Fruit fly (Drosophila melanogaster) whole organism, embryonic: ENCODE results near the gene Usp1.

ENCODE experiments used
- Bdp1 ChIP-seq: fragments of 200-800 bp; sonication (Bioruptor generic); optimal IDR thresholded peaks from 3 replicates; lab custom pipeline; 2016; ENCODE audit warnings: missing biosample characterization, missing genetic modification characterization
- CG10147 ChIP-seq: fragments of 200-800 bp; sonication (Bioruptor generic); optimal IDR thresholded peaks from 2 replicates; lab custom pipeline; 2019; ENCODE audit warnings: missing biosample characterization, mild to moderate bottlenecking, missing genetic modification characterization, moderate library complexity
- CG1024 ChIP-seq: fragments of 200-800 bp; sonication (Bioruptor generic); IDR thresholded peaks from 2 replicates; pipeline ENCODE4 v1.3.6; 2022; ENCODE audit warnings: missing biosample characterization, missing genetic modification characterization
- CG10267 ChIP-seq: fragments of 200-800 bp; sonication (Bioruptor generic); optimal IDR thresholded peaks from 2 replicates; lab custom pipeline; 2018; ENCODE audit warnings: missing biosample characterization, mild to moderate bottlenecking, missing genetic modification characterization, moderate library complexity
- CG10654 ChIP-seq: fragments of 200-800 bp; sonication (Bioruptor generic); optimal IDR thresholded peaks from 2 replicates; lab custom pipeline; 2016; ENCODE audit warnings: missing biosample characterization, missing genetic modification characterization
- CG14710 ChIP-seq: fragments of 200-800 bp; sonication (Bioruptor generic); optimal IDR thresholded peaks from 3 replicates; lab custom pipeline; 2019; ENCODE audit warnings: missing biosample characterization, mild to moderate bottlenecking, missing genetic modification characterization, moderate library complexity
- CG1603 ChIP-seq: fragments of 200-800 bp; sonication (Bioruptor generic); optimal IDR thresholded peaks from 2 replicates; lab custom pipeline; 2019; ENCODE audit warnings: missing biosample characterization, mild to moderate bottlenecking, missing genetic modification characterization, moderate library complexity
- CG17829 ChIP-seq: fragments of 200-800 bp; optimal IDR thresholded peaks from 2 replicates; lab custom pipeline; 2019; ENCODE audit warnings: missing biosample characterization, mild to moderate bottlenecking, missing genetic modification characterization, moderate library complexity
- CG2199 ChIP-seq: fragments of 200-800 bp; sonication (Bioruptor generic); IDR thresholded peaks from 3 replicates; pipeline ENCODE4 v1.3.6; 2022; ENCODE audit warnings: missing biosample characterization, missing genetic modification characterization
- CG34422 ChIP-seq: fragments of 200-800 bp; sonication (Bioruptor generic); IDR thresholded peaks from 3 replicates; pipeline ENCODE4 v1.3.6; 2022; ENCODE audit warnings: missing biosample characterization, missing genetic modification characterization
- CG6272 ChIP-seq: fragments of 200-800 bp; sonication (Bioruptor generic); IDR thresholded peaks from 2 replicates; pipeline ENCODE4 v1.3.6; 2022; ENCODE audit warnings: missing biosample characterization, missing genetic modification characterization
- CG8944 ChIP-seq: fragments of 200-800 bp; sonication (Bioruptor generic); optimal IDR thresholded peaks from 3 replicates; lab custom pipeline; 2016; ENCODE audit warnings: missing biosample characterization, missing genetic modification characterization
- CG9437 ChIP-seq: fragments of 200-800 bp; sonication (Bioruptor generic); optimal IDR thresholded peaks from 2 replicates; lab custom pipeline; 2018; ENCODE audit warnings: missing biosample characterization, mild to moderate bottlenecking, missing genetic modification characterization
- CG9609 ChIP-seq: fragments of 200-800 bp; sonication (Bioruptor generic); optimal IDR thresholded peaks from 3 replicates; lab custom pipeline; 2016; ENCODE audit warnings: missing biosample characterization, missing genetic modification characterization
- CG9932 ChIP-seq: fragments of 200-800 bp; sonication (Bioruptor generic); IDR thresholded peaks from 2 replicates; pipeline ENCODE4 v1.3.6; 2022; ENCODE audit warnings: missing biosample characterization, missing genetic modification characterization
- CrebB ChIP-seq: fragments of 200-800 bp; sonication (Bioruptor generic); optimal IDR thresholded peaks from 3 replicates; lab custom pipeline; 2018; ENCODE audit warnings: missing biosample characterization, mild to moderate bottlenecking, missing genetic modification characterization
- Dll ChIP-seq: fragments of 200-800 bp; sonication (Bioruptor generic); IDR thresholded peaks from 4 replicates; pipeline ENCODE4 v1.3.6; 2022; ENCODE audit warnings: missing biosample characterization, missing genetic modification characterization; ENCODE audit not compliant: partially characterized antibody
- Doc3 ChIP-seq: fragments of 200-800 bp; sonication (Bioruptor generic); IDR thresholded peaks from 3 replicates; pipeline ENCODE4 v1.3.6; 2022; ENCODE audit warnings: missing biosample characterization, missing genetic modification characterization; ENCODE audit not compliant: partially characterized antibody
- HLH54F ChIP-seq: fragments of 200-800 bp; sonication (Bioruptor generic); optimal IDR thresholded peaks from 3 replicates; lab custom pipeline; 2016; ENCODE audit warnings: missing biosample characterization, missing genetic modification characterization
- MESR4 ChIP-seq: fragments of 200-800 bp; sonication (Bioruptor generic); optimal IDR thresholded peaks from 2 replicates; lab custom pipeline; 2018; ENCODE audit warnings: missing biosample characterization, mild to moderate bottlenecking, missing genetic modification characterization, moderate library complexity
- Oli ChIP-seq: fragments of 200-800 bp; sonication (Bioruptor generic); optimal IDR thresholded peaks from 2 replicates; lab custom pipeline; 2018; ENCODE audit warnings: missing biosample characterization, mild to moderate bottlenecking, missing genetic modification characterization, moderate library complexity
- Pdp1 ChIP-seq, 2 experiments: fragments of 200-800 bp; sonication (Bioruptor generic); optimal IDR thresholded peaks; 3 replicates each; lab custom pipeline; 2016; ENCODE audit warnings: missing biosample characterization in 2 of 2, missing genetic modification characterization in 2 of 2, mild to moderate bottlenecking in 1 of 2, moderate library complexity in 1 of 2
- Rfx ChIP-seq: fragments of 200-800 bp; sonication (Bioruptor generic); IDR thresholded peaks from 2 replicates; pipeline ENCODE4 v1.3.6; 2022; ENCODE audit warnings: missing biosample characterization, missing genetic modification characterization
- Sin3A ChIP-seq: fragments of >200 bp; optimal IDR thresholded peaks from 2 replicates; lab custom pipeline; 2018
- corto ChIP-seq: fragments of 200-800 bp; sonication (Bioruptor generic); optimal IDR thresholded peaks from 2 replicates; lab custom pipeline; 2016; ENCODE audit warnings: missing biosample characterization, mild to moderate bottlenecking, missing genetic modification characterization, moderate library complexity
- crp ChIP-seq, 2 experiments: fragments of 200-800 bp; sonication (Bioruptor generic); optimal IDR thresholded peaks; 2 replicates in 1 of 2; 3 replicates in 1 of 2; lab custom pipeline; 2017; ENCODE audit warnings: missing biosample characterization in 2 of 2, missing genetic modification characterization in 2 of 2, mild to moderate bottlenecking in 1 of 2, moderate library complexity in 1 of 2
- dm ChIP-seq: fragments of 200-800 bp; sonication (Bioruptor generic); optimal IDR thresholded peaks from 3 replicates; lab custom pipeline; 2016; ENCODE audit warnings: missing biosample characterization, missing genetic modification characterization
- dmrt99B ChIP-seq: fragments of 200-800 bp; sonication (Bioruptor generic); optimal IDR thresholded peaks from 2 replicates; lab custom pipeline; 2018; ENCODE audit warnings: missing biosample characterization, mild to moderate bottlenecking, missing genetic modification characterization, moderate library complexity
- exex ChIP-seq: fragments of 200-800 bp; sonication (Bioruptor generic); optimal IDR thresholded peaks from 4 replicates; lab custom pipeline; 2018; ENCODE audit warnings: missing biosample characterization, mild to moderate bottlenecking, missing genetic modification characterization, moderate library complexity
- fd102C ChIP-seq: fragments of 200-800 bp; sonication (Bioruptor generic); optimal IDR thresholded peaks from 2 replicates; lab custom pipeline; 2018; ENCODE audit warnings: missing biosample characterization, mild to moderate bottlenecking, missing genetic modification characterization, moderate library complexity
- fd64A ChIP-seq: fragments of 200-800 bp; sonication (Bioruptor generic); optimal IDR thresholded peaks from 3 replicates; lab custom pipeline; 2018; ENCODE audit warnings: missing biosample characterization, mild to moderate bottlenecking, missing genetic modification characterization
- fd96Cb ChIP-seq: fragments of 200-800 bp; sonication (Bioruptor generic); optimal IDR thresholded peaks from 2 replicates; lab custom pipeline; 2018; ENCODE audit warnings: missing biosample characterization, mild to moderate bottlenecking, missing genetic modification characterization, moderate library complexity
- fu2 ChIP-seq: fragments of 200-800 bp; sonication (Bioruptor generic); optimal IDR thresholded peaks from 2 replicates; lab custom pipeline; 2016; ENCODE audit warnings: missing biosample characterization, missing genetic modification characterization
- gcm2 ChIP-seq: fragments of 200-800 bp; sonication (Bioruptor generic); optimal IDR thresholded peaks from 2 replicates; lab custom pipeline; 2016; ENCODE audit warnings: missing biosample characterization, missing genetic modification characterization
- insv ChIP-seq, 2 experiments: fragments of 200-800 bp; sonication (Bioruptor generic); optimal IDR thresholded peaks; 3 replicates each; lab custom pipeline; 2016 to 2018; ENCODE audit warnings: missing biosample characterization in 2 of 2, missing genetic modification characterization in 2 of 2
- ken ChIP-seq: fragments of 200-800 bp; sonication (Bioruptor generic); IDR thresholded peaks from 3 replicates; pipeline ENCODE4 v1.3.6; 2022; ENCODE audit warnings: missing biosample characterization, missing genetic modification characterization
- lov ChIP-seq, 2 experiments: fragments of 200-800 bp in 1 of 2; fragments of >200 bp in 1 of 2; sonication (Bioruptor generic) in 1 of 2; IDR thresholded peaks in 1 of 2; optimal IDR thresholded peaks in 1 of 2; 2 replicates in 1 of 2; 3 replicates in 1 of 2; pipeline versions ENCODE4 v1.3.6 to Lab custom; 2017 to 2022; ENCODE audit warnings: missing biosample characterization in 1 of 2, missing genetic modification characterization in 1 of 2
- nerfin-1 ChIP-seq: fragments of 200-800 bp; sonication (Bioruptor generic); optimal IDR thresholded peaks from 3 replicates; lab custom pipeline; 2019; ENCODE audit warnings: missing biosample characterization, mild to moderate bottlenecking, missing genetic modification characterization, moderate library complexity
- otp ChIP-seq: fragments of 200-800 bp; sonication (Bioruptor generic); IDR thresholded peaks from 3 replicates; pipeline ENCODE4, ENCODE4 v1.3.6; 2022; ENCODE audit warnings: missing biosample characterization, missing genetic modification characterization
- pb ChIP-seq: fragments of 200-800 bp; sonication (Bioruptor generic); optimal IDR thresholded peaks from 3 replicates; lab custom pipeline; 2016; ENCODE audit warnings: missing biosample characterization, missing genetic modification characterization
- pfk ChIP-seq: fragments of 200-800 bp; sonication (Bioruptor generic); optimal IDR thresholded peaks from 2 replicates; lab custom pipeline; 2018; ENCODE audit warnings: missing biosample characterization, mild to moderate bottlenecking, missing genetic modification characterization, moderate library complexity
- pzg ChIP-seq: fragments of 200-800 bp; sonication (Bioruptor generic); optimal IDR thresholded peaks from 3 replicates; lab custom pipeline; 2018; ENCODE audit warnings: missing biosample characterization, mild to moderate bottlenecking, missing genetic modification characterization, moderate library complexity
- sens-2 ChIP-seq: fragments of 200-800 bp; sonication (Bioruptor generic); IDR thresholded peaks from 2 replicates; pipeline ENCODE4 v1.3.6; 2022; ENCODE audit warnings: missing biosample characterization, missing genetic modification characterization
- seq ChIP-seq: fragments of 200-800 bp; sonication (Bioruptor generic); IDR thresholded peaks from 2 replicates; pipeline ENCODE4 v1.3.6; 2022; ENCODE audit warnings: missing biosample characterization, missing genetic modification characterization
- slbo ChIP-seq: fragments of 200-800 bp; sonication (Bioruptor generic); IDR thresholded peaks from 2 replicates; pipeline ENCODE4 v1.3.6; 2022; ENCODE audit warnings: missing biosample characterization, missing genetic modification characterization
- tap ChIP-seq: fragments of 200-800 bp; optimal IDR thresholded peaks from 3 replicates; lab custom pipeline; 2019; ENCODE audit warnings: missing biosample characterization, mild to moderate bottlenecking, missing genetic modification characterization, moderate library complexity
- vvl ChIP-seq: fragments of 200-800 bp; sonication (Bioruptor generic); IDR thresholded peaks from 2 replicates; pipeline ENCODE4 v1.3.6; 2022; ENCODE audit warnings: missing biosample characterization, missing genetic modification characterization
- z ChIP-seq: fragments of 200-800 bp; sonication (Bioruptor generic); IDR thresholded peaks from 3 replicates; pipeline ENCODE4 v1.3.6; 2022; ENCODE audit warnings: missing biosample characterization, missing genetic modification characterization
- zen2 ChIP-seq: fragments of 200-800 bp; sonication (Bioruptor generic); IDR thresholded peaks from 3 replicates; pipeline ENCODE4 v1.3.6; 2022; ENCODE audit warnings: missing biosample characterization, missing genetic modification characterization; ENCODE audit not compliant: partially characterized antibody

The Usp1 gene

dm6 chr3R:29228745-29229448, at the start of gene Usp1 (continued):
- TF ChIP-seq crp (GFP tag; optimal IDR thresholded peaks at IDR 0.05; lab: Kevin White, UChicago) (peak in 1 of 2 experiments; percentile 8), Dll (GFP tag; lab: Robert Waterston, UW) (peak; percentile 91), ken (GFP tag; lab: Robert Waterston, UW) (no peak), CG9932 (GFP tag; lab: Robert Waterston, UW) (peak; percentile 63), CG1603 (tag; lab: Kevin White, UChicago) (no peak), seq (no peak), z (GFP tag; lab: Robert Waterston, UW) (no peak), CG34422 (GFP tag; lab: Robert Waterston, UW) (peak; percentile 52; the same call in 1 of the 3 replicates), Sin3A (peak; percentile 72), fd64A (GFP tag; lab: Kevin White, UChicago) (no peak), Rfx (GFP tag; lab: Robert Waterston, UW) (0 out of 2 replicates have a peak, but pooled peaks have one; percentile 20), zen2 (GFP tag; lab: Robert Waterston, UW) (peak; percentile 94), Doc3 (GFP tag; lab: Robert Waterston, UW) (peak; percentile 86), CG9437 (GFP tag; lab: Kevin White, UChicago) (peak; percentile 73), insv (GFP tag; optimal IDR thresholded peaks at IDR 0.05; lab: Kevin White, UChicago) (no peak), HLH54F (GFP tag; lab: Kevin White, UChicago) (no peak), gcm2 (GFP tag; lab: Kevin White, UChicago) (no peak), CG9609 (GFP tag; lab: Kevin White, UChicago) (peak; percentile 16), pb (no peak), sens-2 (GFP tag; lab: Robert Waterston, UW) (no peak), exex (tag; lab: Kevin White, UChicago) (no peak), slbo (GFP tag; lab: Robert Waterston, UW) (no peak), CG10147 (GFP tag; lab: Kevin White, UChicago) (no peak), CG17829 (tag; lab: Kevin White, UChicago) (peak; percentile 52), nerfin-1 (tag; lab: Kevin White, UChicago) (peak; percentile 32), CG8944 (no peak), vvl (GFP tag; lab: Robert Waterston, UW) (no peak), CG1024 (no peak), fd102C (GFP tag; lab: Kevin White, UChicago) (no peak), fd96Cb (no peak), Oli (tag; lab: Kevin White, UChicago) (no peak), CG6272 (GFP tag; lab: Robert Waterston, UW) (peak; percentile 13; the same call in 1 of the 2 replicates), CrebB (tag; lab: Kevin White, UChicago) (no peak), otp (GFP tag; lab: Robert Waterston, UW) (no peak), dm (no peak), MESR4 (peak; percentile 93), CG10267 (peak; percentile 53), CG2199 (GFP tag; lab: Robert Waterston, UW) (no peak), CG14710 (tag; lab: Kevin White, UChicago) (peak; percentile 50), fu2 (GFP tag; lab: Kevin White, UChicago) (no peak), CG10654 (no peak), Pdp1 (GFP tag; optimal IDR thresholded peaks at IDR 0.05; lab: Kevin White, UChicago) (peak in 1 of 2 experiments; percentile 24), dmrt99B (tag; lab: Kevin White, UChicago) (no peak), corto (GFP tag; lab: Kevin White, UChicago) (no peak), tap (tag; lab: Kevin White, UChicago) (no peak), Bdp1 (no peak), pfk (GFP tag; lab: Kevin White, UChicago) (no peak), lov (optimal IDR thresholded peaks at IDR 0.05; lab: Kevin White, UChicago) (no peak), lov (GFP tag; IDR thresholded peaks at IDR 0.05; lab: Robert Waterston, UW) (no peak), pzg (GFP tag; lab: Kevin White, UChicago) (peak; percentile 92)
